Worm (Caenorhabditis elegans): ENCODE results near the gene gcy-31.

gcy-31 gene

DNA sequence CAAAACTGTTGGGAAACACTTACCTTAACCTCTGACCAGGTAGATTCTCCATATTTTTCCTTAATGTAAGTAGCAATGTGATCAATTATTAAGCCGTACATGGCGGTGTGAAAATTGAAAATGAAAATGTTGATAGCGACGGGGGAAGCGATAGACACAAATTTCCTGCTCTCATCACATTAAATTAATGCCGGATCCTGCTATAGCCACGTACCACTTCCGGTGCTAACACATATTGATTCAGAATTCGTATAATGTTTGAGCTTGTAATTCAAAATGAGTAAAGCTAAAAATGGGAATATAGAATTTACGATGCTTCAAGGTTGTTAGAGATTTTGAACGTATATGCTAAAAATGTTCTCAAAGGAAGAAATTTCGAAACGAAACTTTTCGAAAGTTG lies at the start of gene gcy-31:
TSS of gene gcy-31 (minus strand) at position 101 of the 400 bp plus-strand sequence.
- TF ChIP-seq elt-2 (tag; optimal IDR thresholded peaks at IDR 0.05) (no peak), pha-4 (tag; optimal IDR thresholded peaks at IDR 0.05) (no peak), unc-86 (tag; optimal IDR thresholded peaks at IDR 0.05) (no peak), pag-3 (tag; optimal IDR thresholded peaks at IDR 0.05; ENCODE audit: borderline replicate concordance) (no peak), ahr-1 (tag; optimal IDR thresholded peaks at IDR 0.05) (no peak), eyg-1 (tag; optimal IDR thresholded peaks at IDR 0.05) (no peak), ceh-14 (tag; optimal IDR thresholded peaks at IDR 0.05) (no peak), hlh-13 (GFP tag; optimal IDR thresholded peaks at IDR 0.05) (no peak), ceh-6 (GFP tag; optimal IDR thresholded peaks at IDR 0.05) (no peak), tbx-7 (tag; optimal IDR thresholded peaks at IDR 0.05) (no peak), ceh-18 (tag; optimal IDR thresholded peaks at IDR 0.05) (no peak), C38D4.7 (GFP tag; optimal IDR thresholded peaks at IDR 0.05) (no peak), unc-3 (GFP tag; conservative IDR thresholded peaks at IDR 0.05) (no peak), unc-3 (tag; optimal IDR thresholded peaks at IDR 0.05) (no peak), fkh-10 (GFP tag; optimal IDR thresholded peaks at IDR 0.05) (no peak)

DNA sequence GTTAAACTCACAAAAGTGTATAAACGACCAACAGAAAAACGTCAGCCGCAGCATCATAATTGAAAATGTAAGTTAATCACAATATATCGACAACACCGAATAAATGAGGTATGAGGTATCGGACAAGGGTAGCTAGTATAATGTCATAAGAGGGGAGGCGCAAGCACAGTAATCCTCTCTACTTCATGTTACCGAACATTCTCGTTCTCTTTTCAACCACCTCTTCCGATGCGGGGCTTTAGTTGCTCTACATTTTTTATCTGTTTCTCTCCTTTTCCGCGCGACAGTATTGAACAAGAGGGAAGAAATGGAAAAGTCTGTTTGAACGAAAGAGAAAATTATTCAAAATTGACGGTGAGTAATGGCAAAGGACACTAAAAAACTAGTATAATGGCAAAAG lies 48.6 kb upstream of the gcy-31 start, which contains the start of gene R04B3.3:
TSS of gene R04B3.3 (minus strand) at position 101 of the 400 bp plus-strand sequence.
- TF ChIP-seq ceh-45 (GFP tag; IDR thresholded peaks at IDR 0.05) (no peak), ref-2 (tag; optimal IDR thresholded peaks at IDR 0.05) (no peak), odd-2 (tag; optimal IDR thresholded peaks at IDR 0.05) (no peak), ztf-16 (tag; optimal IDR thresholded peaks at IDR 0.05) (no peak), unc-3 (GFP tag; conservative IDR thresholded peaks at IDR 0.05) (no peak), unc-3 (tag; optimal IDR thresholded peaks at IDR 0.05) (no peak), elt-2 (tag; optimal IDR thresholded peaks at IDR 0.05) (no peak), T23F11.4 (GFP tag; optimal IDR thresholded peaks at IDR 0.05) (no peak), ttx-3 (tag; optimal IDR thresholded peaks at IDR 0.05) (no peak), ets-4 (tag; optimal IDR thresholded peaks at IDR 0.05) (no peak), K09A11.1 (tag; optimal IDR thresholded peaks at IDR 0.05; ENCODE audit: insufficient read depth) (no peak), sox-2 (GFP tag; IDR thresholded peaks at IDR 0.05) (no peak), fax-1 (tag; optimal IDR thresholded peaks at IDR 0.05) (no peak), tbx-7 (tag; optimal IDR thresholded peaks at IDR 0.05) (no peak), ceh-48 (tag; optimal IDR thresholded peaks at IDR 0.05) (no peak), ceh-31 (tag; optimal IDR thresholded peaks at IDR 0.05) (no peak), lin-11 (tag; optimal IDR thresholded peaks at IDR 0.05) (no peak), lim-6 (tag; optimal IDR thresholded peaks at IDR 0.05) (no peak), nhr-232 (tag; optimal IDR thresholded peaks at IDR 0.05) (no peak), ceh-34 (tag; optimal IDR thresholded peaks at IDR 0.05) (no peak)

DNA sequence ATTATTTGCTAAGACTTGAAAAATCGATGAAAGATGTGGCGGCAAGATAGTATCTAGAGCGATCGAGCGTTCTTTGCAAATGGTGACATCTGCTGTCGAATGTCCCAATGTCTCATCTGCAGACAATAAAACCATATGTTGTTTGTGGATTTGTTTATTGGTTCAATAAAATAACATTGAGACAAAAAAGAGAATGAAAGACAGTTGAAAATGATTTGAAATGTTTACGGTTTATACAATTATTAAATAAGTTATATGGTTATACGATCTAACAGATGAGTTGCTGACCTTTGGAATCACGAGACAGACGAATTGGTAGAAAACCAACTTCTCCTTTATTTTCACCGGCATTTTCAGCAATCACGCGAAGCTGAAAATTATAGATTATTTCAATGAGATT lies 46.3 kb upstream of the gcy-31 start, which contains the start of gene R04B3.2:
TSS of gene R04B3.2 (minus strand) at position 101 of the 400 bp plus-strand sequence.
- TF ChIP-seq elt-4 (tag; optimal IDR thresholded peaks at IDR 0.05) = no peak
- TF ChIP-seq madf-2 (tag; optimal IDR thresholded peaks at IDR 0.05) = no peak
- TF ChIP-seq ceh-6 (GFP tag; optimal IDR thresholded peaks at IDR 0.05) = no peak
- no peak for TF ChIP-seq ets-4 (tag; optimal IDR thresholded peaks at IDR 0.05)
- TF ChIP-seq T23F11.4 (GFP tag; optimal IDR thresholded peaks at IDR 0.05) = no peak
- TF ChIP-seq ceh-18 (tag; optimal IDR thresholded peaks at IDR 0.05) = no peak
- no peak for TF ChIP-seq ceh-9 (tag; optimal IDR thresholded peaks at IDR 0.05)
- TF ChIP-seq ref-2 (tag; optimal IDR thresholded peaks at IDR 0.05) = no peak
- no peak for TF ChIP-seq pat-9 (tag; optimal IDR thresholded peaks at IDR 0.05)
- TF ChIP-seq pros-1 (tag; optimal IDR thresholded peaks at IDR 0.05) = no peak
- no peak for TF ChIP-seq hlh-30 (tag; optimal IDR thresholded peaks at IDR 0.05; ENCODE audit: insufficient read depth)
- TF ChIP-seq tbx-2 (tag; optimal IDR thresholded peaks at IDR 0.05) = no peak
- TF ChIP-seq npax-4 (tag; optimal IDR thresholded peaks at IDR 0.05) = no peak
- TF ChIP-seq pax-1 (tag; optimal IDR thresholded peaks at IDR 0.05) = no peak
- no peak for TF ChIP-seq zip-5 (tag; optimal IDR thresholded peaks at IDR 0.05)
- TF ChIP-seq syd-9 (tag; optimal IDR thresholded peaks at IDR 0.05) = no peak
- no peak for TF ChIP-seq unc-42 (tag; optimal IDR thresholded peaks at IDR 0.05)

All from whole organism, late embryonic.